Worm (Caenorhabditis elegans) whole organism, dauer: Measurements from ENCODE around the gene clic-1.

Experiments used
- unc-62 ChIP-seq: sonication (generic microtip); optimal IDR thresholded peaks from 2 replicates; lab custom pipeline; 2017; ENCODE audit warnings: missing biosample characterization, missing genetic modification reagents, missing genetic modification characterization

clic-1 gene

ce11 chrV:7734909-7735308 is at the start of gene clic-1:
TSS of gene clic-1 (minus strand) at chrV:7734911.
- no peak for TF ChIP-seq unc-62

- TF ChIP-seq unc-62: no peak
These were observed 46.8 kb upstream of the clic-1 start, which contains the start of gene cyp-32A1 for ce11 chrV:7781511-7781910. TSS of gene cyp-32A1 (plus strand) at chrV:7781811.

ce11 chrV:7778999-7779398 is 44.3 kb upstream of the clic-1 start:
- TF ChIP-seq unc-62: no peak

- TF ChIP-seq unc-62: no peak
These were observed 42.4 kb upstream of the clic-1 start, which contains the start of gene C26F1.3 for ce11 chrV:7777098-7777497. TSS of gene C26F1.3 (plus strand) at chrV:7777300.

ce11 chrV:7776029-7776628 is 41.4 kb upstream of the clic-1 start, which contains the start of the genes rpl-39 and rps-30:
TSS of gene rpl-39 (minus strand) at chrV:7776079.
TSS of gene rps-30 (plus strand) at chrV:7776578.
- TF ChIP-seq unc-62: no peak

ce11 chrV:7775226-7775625 is 40.5 kb upstream of the clic-1 start:
- no peak for TF ChIP-seq unc-62

- TF ChIP-seq unc-62: no peak
These were observed 39.5 kb upstream of the clic-1 start, which contains the start of gene grl-10 for ce11 chrV:7774143-7774595. TSS of gene grl-10 (plus strand) at chrV:7774545.

ce11 chrV:7773647-7774046 is 38.9 kb upstream of the clic-1 start:
- TF ChIP-seq unc-62: no peak

ce11 chrV:7770961-7771360 is 36.2 kb upstream of the clic-1 start, which contains the start of gene frpr-3:
TSS of gene frpr-3 (plus strand) at chrV:7771261.
- no peak for TF ChIP-seq unc-62

ce11 chrV:7761906-7762305 is 27.2 kb upstream of the clic-1 start:
- TF ChIP-seq unc-62: no peak

- TF ChIP-seq unc-62: no peak
These were observed 25.5 kb upstream of the clic-1 start, which contains the start of gene hint-3 for ce11 chrV:7760174-7760573. TSS of gene hint-3 (plus strand) at chrV:7760474.

- no peak for TF ChIP-seq unc-62
These were observed 24.6 kb upstream of the clic-1 start for ce11 chrV:7759270-7759669.

- TF ChIP-seq unc-62: no peak
These were observed 21.3 kb upstream of the clic-1 start for ce11 chrV:7755991-7756390.

ce11 chrV:7754557-7754956 is 19.8 kb upstream of the clic-1 start, which contains the start of gene T05B11.4:
TSS of gene T05B11.4 (minus strand) at chrV:7754657.
- TF ChIP-seq unc-62: no peak

- TF ChIP-seq unc-62: no peak
These were observed 15.0 kb upstream of the clic-1 start for ce11 chrV:7749708-7750107.

ce11 chrV:7747987-7748607 is 13.4 kb upstream of the clic-1 start:
- no peak for TF ChIP-seq unc-62

- TF ChIP-seq unc-62: no peak
These were observed 12.4 kb upstream of the clic-1 start for ce11 chrV:7747132-7747531.

- TF ChIP-seq unc-62: no peak
These were observed 11.2 kb upstream of the clic-1 start for ce11 chrV:7745903-7746302.
